Worm (Caenorhabditis elegans) whole organism, L4 larva: ENCODE measurements around the gene glc-4.

Experiments used
- D1046.2 ChIP-seq: fragments of 200-800 bp; sonication (Bioruptor generic); IDR thresholded peaks from 2 replicates; pipeline ENCODE4 v1.3.6; 2022; ENCODE audit warnings: missing genetic modification characterization, missing compliant biosample characterization
- T20F7.1 ChIP-seq: fragments of 200-800 bp; sonication (Bioruptor generic); optimal IDR thresholded peaks from 2 replicates; lab custom pipeline; 2018; ENCODE audit warnings: mild to moderate bottlenecking, missing genetic modification characterization, missing compliant biosample characterization
- ama-1 ChIP-seq: fragments of 150-350 bp; optimal IDR thresholded peaks from 2 replicates; lab custom pipeline; 2014; ENCODE audit warnings: inconsistent platforms, mixed read lengths
- ceh-32 ChIP-seq: sonication (generic microtip); optimal IDR thresholded peaks from 2 replicates; lab custom pipeline; 2016; ENCODE audit warnings: mild to moderate bottlenecking, missing genetic modification characterization, missing compliant biosample characterization; ENCODE audit not compliant: poor library complexity
- ceh-62 ChIP-seq: sonication (generic microtip); optimal IDR thresholded peaks from 2 replicates; lab custom pipeline; 2017; ENCODE audit warnings: missing biosample characterization, missing genetic modification characterization
- daf-16 ChIP-seq, 3 experiments: sonication (generic microtip); optimal IDR thresholded peaks; 2 replicates each; lab custom pipeline; 2016 to 2017; ENCODE audit warnings: missing genetic modification characterization in 3 of 3, missing genetic modification reagents in 3 of 3, mild to moderate bottlenecking in 2 of 3, missing compliant biosample characterization in 2 of 3, missing biosample characterization in 1 of 3, moderate library complexity in 1 of 3
- daf-8 ChIP-seq: fragments of 200-800 bp; sonication (Bioruptor generic); IDR thresholded peaks from 2 replicates; pipeline ENCODE4 v1.3.6; 2022; ENCODE audit warnings: missing genetic modification characterization, missing compliant biosample characterization
- dmd-6 ChIP-seq: fragments of 200-800 bp; sonication (Bioruptor generic); IDR thresholded peaks from 2 replicates; pipeline ENCODE4 v1.3.6; 2022; ENCODE audit warnings: missing genetic modification reagents, missing genetic modification characterization, missing compliant biosample characterization
- dmd-9 ChIP-seq: fragments of 200-800 bp; sonication (Bioruptor generic); IDR thresholded peaks from 2 replicates; pipeline ENCODE4 v1.3.6; 2022; ENCODE audit warnings: missing genetic modification reagents, missing genetic modification characterization, missing compliant biosample characterization
- dve-1 ChIP-seq: sonication (generic microtip); optimal IDR thresholded peaks from 2 replicates; lab custom pipeline; 2017; ENCODE audit warnings: antibody characterized with exemption, mild to moderate bottlenecking, missing genetic modification characterization, missing compliant biosample characterization; ENCODE audit not compliant: insufficient read depth
- hlh-11 ChIP-seq: fragments of 200-800 bp; sonication (Bioruptor generic); optimal IDR thresholded peaks from 2 replicates; lab custom pipeline; 2018; ENCODE audit warnings: mild to moderate bottlenecking, missing genetic modification characterization, missing compliant biosample characterization
- hlh-30 ChIP-seq: sonication (generic microtip); optimal IDR thresholded peaks from 2 replicates; lab custom pipeline; 2017; ENCODE audit warnings: antibody characterized with exemption, mild to moderate bottlenecking, missing genetic modification characterization, missing compliant biosample characterization; ENCODE audit not compliant: insufficient read depth
- lsy-2 ChIP-seq, 2 experiments: fragments of 150-350 bp in 1 of 2; sonication (generic microtip) in 1 of 2; optimal IDR thresholded peaks; 2 replicates each; lab custom pipeline; 2014 to 2017; ENCODE audit warnings: missing biosample characterization in 2 of 2, missing genetic modification characterization in 2 of 2
- mdl-1 ChIP-seq, 2 experiments: fragments of 150-350 bp in 1 of 2; sonication (generic microtip) in 1 of 2; optimal IDR thresholded peaks; 2 replicates each; lab custom pipeline; 2014 to 2017; ENCODE audit warnings: missing biosample characterization in 2 of 2, missing genetic modification characterization in 2 of 2
- mdt-29 ChIP-seq: fragments of 200-800 bp; sonication (Bioruptor generic); IDR thresholded peaks from 2 replicates; pipeline ENCODE4 v1.3.6; 2022; ENCODE audit warnings: missing genetic modification reagents, missing genetic modification characterization, missing compliant biosample characterization
- mxl-2 ChIP-seq: fragments of 200-800 bp; sonication (Bioruptor generic); conservative IDR thresholded peaks from 2 replicates; pipeline ENCODE4 v1.3.6; 2022; ENCODE audit warnings: missing genetic modification reagents, missing genetic modification characterization, missing compliant biosample characterization
- mxl-3 ChIP-seq: fragments of 200-800 bp; sonication (Bioruptor generic); optimal IDR thresholded peaks from 2 replicates; lab custom pipeline; 2018; ENCODE audit warnings: mild to moderate bottlenecking, missing genetic modification characterization, missing compliant biosample characterization
- nhr-102 ChIP-seq: sonication (generic microtip); optimal IDR thresholded peaks from 2 replicates; lab custom pipeline; 2016; ENCODE audit warnings: mild to moderate bottlenecking, missing genetic modification characterization, moderate library complexity, missing compliant biosample characterization
- nhr-25 ChIP-seq: sonication (generic microtip); optimal IDR thresholded peaks from 2 replicates; lab custom pipeline; 2017; ENCODE audit warnings: missing genetic modification characterization, mild to moderate bottlenecking, missing compliant biosample characterization, antibody characterized with exemption, moderate library complexity, borderline replicate concordance; ENCODE audit not compliant: insufficient read depth
- nhr-28 ChIP-seq: fragments of 150-350 bp; optimal IDR thresholded peaks from 2 replicates; lab custom pipeline; 2014; ENCODE audit warnings: missing biosample characterization, missing genetic modification characterization
- nhr-48 ChIP-seq: sonication (generic microtip); optimal IDR thresholded peaks from 2 replicates; lab custom pipeline; 2016; ENCODE audit warnings: mild to moderate bottlenecking, missing genetic modification characterization, missing compliant biosample characterization
- nhr-77 ChIP-seq: fragments of 150-350 bp; optimal IDR thresholded peaks from 2 replicates; lab custom pipeline; 2014; ENCODE audit warnings: missing biosample characterization, missing genetic modification characterization
- pha-4 ChIP-seq, 2 experiments: fragments of 150-350 bp in 1 of 2; fragments of 200-800 bp in 1 of 2; sonication (Bioruptor generic) in 1 of 2; IDR thresholded peaks in 1 of 2; optimal IDR thresholded peaks in 1 of 2; 2 replicates each; pipeline versions ENCODE4 v1.3.6 to Lab custom; 2014 to 2022; ENCODE audit warnings: missing genetic modification characterization in 2 of 2, missing genetic modification reagents in 2 of 2, missing biosample characterization in 1 of 2, missing compliant biosample characterization in 1 of 2
- php-3 ChIP-seq: fragments of 200-800 bp; sonication (Bioruptor generic); IDR thresholded peaks from 2 replicates; pipeline ENCODE4 v1.3.6; 2022; ENCODE audit warnings: missing genetic modification reagents, missing genetic modification characterization, missing compliant biosample characterization
- pqm-1 ChIP-seq: sonication (generic microtip); optimal IDR thresholded peaks from 2 replicates; lab custom pipeline; 2017; ENCODE audit warnings: missing biosample characterization, missing genetic modification characterization
- set-16 ChIP-seq: fragments of 200-800 bp; sonication (Bioruptor generic); IDR thresholded peaks from 2 replicates; pipeline ENCODE4 v1.3.6; 2022; ENCODE audit warnings: missing genetic modification reagents, missing genetic modification characterization, missing compliant biosample characterization
- spr-3 ChIP-seq: fragments of 200-800 bp; sonication (Bioruptor generic); optimal IDR thresholded peaks from 2 replicates; lab custom pipeline; 2018; ENCODE audit warnings: mild to moderate bottlenecking, missing genetic modification characterization, missing compliant biosample characterization
- unc-62 ChIP-seq, 3 experiments: fragments of 150-350 bp in 1 of 3; sonication (generic microtip); optimal IDR thresholded peaks in 2 of 3; peaks in 1 of 3; 1 replicate in 1 of 3; 2 replicates in 2 of 3; lab custom pipeline; 2014 to 2017; ENCODE audit warnings: missing biosample characterization in 3 of 3, missing genetic modification characterization in 3 of 3, missing genetic modification reagents in 3 of 3, missing genotype in 1 of 3
- zfp-3 ChIP-seq: fragments of 200-800 bp; sonication (Bioruptor generic); conservative IDR thresholded peaks from 2 replicates; pipeline ENCODE4 v1.3.6; 2022; ENCODE audit warnings: missing genetic modification reagents, missing genetic modification characterization, missing compliant biosample characterization
- ztf-7 ChIP-seq: fragments of 150-350 bp; optimal IDR thresholded peaks from 2 replicates; lab custom pipeline; 2014; ENCODE audit warnings: missing biosample characterization, missing genetic modification characterization

The glc-4 gene

DNA sequence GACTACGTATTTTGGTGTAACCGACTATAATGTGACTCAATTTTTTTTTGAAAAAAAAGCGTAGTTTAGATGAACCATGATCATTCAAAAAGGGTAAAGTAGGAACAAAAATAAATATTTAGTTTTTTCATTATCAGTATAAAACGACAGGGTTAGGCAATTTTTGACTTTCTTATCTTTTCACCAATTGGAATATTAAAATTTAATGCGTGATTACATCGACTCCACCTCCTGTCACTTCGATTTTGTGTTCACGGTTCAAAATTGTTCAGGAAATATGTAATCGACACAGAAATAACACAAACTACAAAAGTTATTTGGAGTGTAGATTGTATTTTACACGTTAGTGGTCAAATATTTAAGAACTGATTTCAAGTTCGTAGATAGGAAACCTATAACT is 8.0 kb downstream of the glc-4 start:
- TF ChIP-seq nhr-102 (tag; lab: Kevin White, UChicago) (peak; percentile 46), nhr-28 (peak; percentile 97), nhr-25 (tag; lab: Kevin White, UChicago) (no peak), dve-1 (tag; lab: Kevin White, UChicago) (peak; percentile 80), php-3 (peak; percentile 90), nhr-77 (tag; lab: Kevin White, UChicago) (peak; percentile 76), pqm-1 (tag; lab: Kevin White, UChicago) (peak; percentile 92), ztf-7 (tag; lab: Kevin White, UChicago) (no peak), daf-16 (GFP tag; optimal IDR thresholded peaks at IDR 0.05; lab: Kevin White, UChicago) (no peak), daf-16 (tag; optimal IDR thresholded peaks at IDR 0.05; lab: Kevin White, UChicago) (peak; percentile 65), dmd-6 (GFP tag; lab: Robert Waterston, UW) (peak; percentile 91), hlh-11 (tag; lab: Kevin White, UChicago) (peak; percentile 60), nhr-48 (tag; lab: Kevin White, UChicago) (peak; percentile 12), mdt-29 (GFP tag; lab: Robert Waterston, UW) (no peak)

DNA sequence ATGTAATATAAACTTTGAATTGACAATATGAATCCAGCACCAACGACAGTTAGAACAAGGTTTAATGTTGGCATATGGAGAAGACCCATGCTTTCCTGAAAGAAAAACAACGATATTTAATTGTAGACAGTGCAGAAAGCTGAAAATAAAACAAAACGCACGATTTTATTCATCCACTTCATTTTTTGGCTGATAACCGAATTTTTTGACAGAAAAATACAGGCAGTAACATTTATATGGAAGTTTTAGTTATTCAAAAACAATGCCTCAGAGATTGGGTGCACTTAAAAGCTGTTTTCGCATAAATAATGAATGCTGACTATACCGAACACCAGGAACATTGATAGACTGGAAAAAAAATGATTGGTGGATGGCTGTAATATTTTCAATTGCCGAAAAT is 9.0 kb downstream of the glc-4 start, which contains the start of gene mfsd-13.2:
mfsd-13.2 (minus strand) TSS at position 101 of the 400 bp plus-strand sequence.
- no peak for TF ChIP-seq spr-3
- TF ChIP-seq unc-62 (GFP tag; optimal IDR thresholded peaks at IDR 0.05 in 1 of 2; lab: Kevin White, UChicago) = peak in 1 of 2 experiments; percentile 76
- no peak for TF ChIP-seq unc-62 (tag; optimal IDR thresholded peaks at IDR 0.05; lab: Kevin White, UChicago)
- TF ChIP-seq, all 104 proteins: peak for 1

DNA sequence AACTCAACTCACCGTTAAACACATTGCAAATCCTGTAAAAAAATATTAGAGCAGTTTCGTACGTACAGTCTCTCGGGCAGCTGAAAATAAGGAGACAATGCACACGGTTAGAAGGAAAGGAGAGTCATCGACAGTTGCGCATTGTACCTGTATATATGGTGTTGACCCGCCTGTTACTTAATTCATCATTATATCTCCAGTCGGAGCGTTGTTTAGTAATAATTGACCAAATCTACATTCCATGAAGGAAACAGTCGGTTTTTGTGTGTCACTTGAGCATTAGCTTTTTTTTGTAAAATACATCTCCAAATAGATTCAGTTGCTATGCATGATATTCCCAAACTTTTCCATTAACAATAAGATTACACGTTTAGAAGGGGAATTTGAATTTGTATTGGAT is 13.2 kb downstream of the glc-4 start, which contains the start of gene C27H5.12:
C27H5.12 (minus strand) TSS at position 101 of the 400 bp plus-strand sequence.
- TF ChIP-seq set-16 (GFP tag; lab: Robert Waterston, UW) (no peak), unc-62 (GFP tag; optimal IDR thresholded peaks at IDR 0.05 in 1 of 2; lab: Kevin White, UChicago) (peak in 1 of 2 experiments; percentile 30), unc-62 (tag; optimal IDR thresholded peaks at IDR 0.05; lab: Kevin White, UChicago) (no peak)

ce11 chrII:7157415-7157814 is 17.3 kb downstream of the glc-4 start:
- TF ChIP-seq nhr-48 (tag; lab: Kevin White, UChicago) = peak; percentile 19
- TF ChIP-seq mdl-1 (tag; optimal IDR thresholded peaks at IDR 0.05; lab: Kevin White, UChicago) = peak in 1 of 2 experiments; percentile 39
- no peak for TF ChIP-seq D1046.2 (GFP tag; lab: Robert Waterston, UW)
- no peak for TF ChIP-seq ama-1
- TF ChIP-seq mxl-3 (GFP tag; lab: Kevin White, UChicago) = peak; percentile 33
- peak; percentile 75 for TF ChIP-seq hlh-11 (tag; lab: Kevin White, UChicago)
- peak in 1 of 2 experiments; percentile 36 for TF ChIP-seq lsy-2 (tag; optimal IDR thresholded peaks at IDR 0.05; lab: Kevin White, UChicago)
- TF ChIP-seq php-3 = peak; percentile 68
- no peak for TF ChIP-seq daf-8
- no peak for TF ChIP-seq zfp-3
- no peak for TF ChIP-seq pha-4 (GFP tag; IDR thresholded peaks at IDR 0.05; lab: Robert Waterston, UW)
- peak; percentile 42 for TF ChIP-seq pha-4 (tag; optimal IDR thresholded peaks at IDR 0.05; lab: Kevin White, UChicago)
- peak; percentile 93 for TF ChIP-seq nhr-28
- TF ChIP-seq hlh-30 (tag; lab: Kevin White, UChicago) = peak; percentile 25
- TF ChIP-seq T20F7.1 (GFP tag; lab: Kevin White, UChicago) = peak; percentile 11
- no peak for TF ChIP-seq ceh-32 (tag; lab: Kevin White, UChicago)
- peak; percentile 68 for TF ChIP-seq nhr-77 (tag; lab: Kevin White, UChicago)
- peak; percentile 79; the same call in 1 of the 2 replicates for TF ChIP-seq mxl-2
- peak; percentile 57 for TF ChIP-seq dve-1 (tag; lab: Kevin White, UChicago)
- TF ChIP-seq daf-16 (GFP tag; optimal IDR thresholded peaks at IDR 0.05; lab: Kevin White, UChicago) = no peak
- TF ChIP-seq daf-16 (tag; optimal IDR thresholded peaks at IDR 0.05; lab: Kevin White, UChicago) = peak; percentile 95
- no peak for TF ChIP-seq dmd-9 (GFP tag; lab: Robert Waterston, UW)
- TF ChIP-seq unc-62 (GFP tag; optimal IDR thresholded peaks at IDR 0.05 in 1 of 2; lab: Kevin White, UChicago) = peak in 1 of 2 experiments; percentile 69
- no peak for TF ChIP-seq unc-62 (tag; optimal IDR thresholded peaks at IDR 0.05; lab: Kevin White, UChicago)
- TF ChIP-seq ceh-62 (tag; lab: Kevin White, UChicago) = no peak
- TF ChIP-seq dmd-6 (GFP tag; lab: Robert Waterston, UW) = peak; percentile 78
- peak; percentile 69 for TF ChIP-seq pqm-1 (tag; lab: Kevin White, UChicago)
